Worm (Caenorhabditis elegans) whole organism, L4 larva: ENCODE data around the gene C33D9.6.

Experiments
- D1046.2 ChIP-seq: fragments of 200-800 bp; sonication (Bioruptor generic); IDR thresholded peaks from 2 replicates; pipeline ENCODE4 v1.3.6; 2022; ENCODE audit warnings: missing genetic modification characterization, missing compliant biosample characterization
- F44E2.7 ChIP-seq: fragments of 200-800 bp; sonication (Bioruptor generic); IDR thresholded peaks from 2 replicates; pipeline ENCODE4 v2.1.2; 2022; ENCODE audit warnings: missing genetic modification characterization, missing compliant biosample characterization
- T20F7.1 ChIP-seq: fragments of 200-800 bp; sonication (Bioruptor generic); optimal IDR thresholded peaks from 2 replicates; lab custom pipeline; 2018; ENCODE audit warnings: mild to moderate bottlenecking, missing genetic modification characterization, missing compliant biosample characterization
- Y48G9A.11 ChIP-seq: fragments of 200-800 bp; sonication (Bioruptor generic); IDR thresholded peaks from 2 replicates; pipeline ENCODE4 v1.3.6; 2022; ENCODE audit warnings: missing genetic modification reagents, missing genetic modification characterization, missing compliant biosample characterization
- ZK337.2 ChIP-seq: fragments of 200-800 bp; sonication (Bioruptor generic); IDR thresholded peaks from 2 replicates; pipeline ENCODE4 v1.3.6; 2022; ENCODE audit warnings: missing genetic modification reagents, missing genetic modification characterization, missing compliant biosample characterization
- aha-1 ChIP-seq: fragments of 150-350 bp; peaks from one replicate; lab custom pipeline; 2014; ENCODE audit warnings: missing biosample characterization, missing genetic modification characterization
- ama-1 ChIP-seq: fragments of 150-350 bp; optimal IDR thresholded peaks from 2 replicates; lab custom pipeline; 2014; ENCODE audit warnings: inconsistent platforms, mixed read lengths
- ceh-82 ChIP-seq: sonication (generic microtip); optimal IDR thresholded peaks from 2 replicates; lab custom pipeline; 2017; ENCODE audit warnings: missing biosample characterization, missing genetic modification characterization
- ces-1 ChIP-seq: fragments of 150-350 bp; sonication (generic microtip); optimal IDR thresholded peaks from 4 replicates; lab custom pipeline; 2014; ENCODE audit warnings: missing biosample characterization, missing genetic modification reagents, missing genetic modification characterization
- daf-16 ChIP-seq, 3 experiments: sonication (generic microtip); optimal IDR thresholded peaks; 2 replicates each; lab custom pipeline; 2016 to 2017; ENCODE audit warnings: missing genetic modification characterization in 3 of 3, missing genetic modification reagents in 3 of 3, mild to moderate bottlenecking in 2 of 3, missing compliant biosample characterization in 2 of 3, missing biosample characterization in 1 of 3, moderate library complexity in 1 of 3
- dmd-6 ChIP-seq: fragments of 200-800 bp; sonication (Bioruptor generic); IDR thresholded peaks from 2 replicates; pipeline ENCODE4 v1.3.6; 2022; ENCODE audit warnings: missing genetic modification reagents, missing genetic modification characterization, missing compliant biosample characterization
- dmd-9 ChIP-seq: fragments of 200-800 bp; sonication (Bioruptor generic); IDR thresholded peaks from 2 replicates; pipeline ENCODE4 v1.3.6; 2022; ENCODE audit warnings: missing genetic modification reagents, missing genetic modification characterization, missing compliant biosample characterization
- dve-1 ChIP-seq: sonication (generic microtip); optimal IDR thresholded peaks from 2 replicates; lab custom pipeline; 2017; ENCODE audit warnings: antibody characterized with exemption, mild to moderate bottlenecking, missing genetic modification characterization, missing compliant biosample characterization; ENCODE audit not compliant: insufficient read depth
- fkh-10 ChIP-seq: fragments of 150-350 bp; optimal IDR thresholded peaks from 2 replicates; lab custom pipeline; 2014; ENCODE audit warnings: missing biosample characterization, missing genetic modification reagents, missing genetic modification characterization
- fos-1 ChIP-seq: fragments of 150-350 bp; optimal IDR thresholded peaks from 2 replicates; lab custom pipeline; 2014; ENCODE audit warnings: missing biosample characterization, missing genetic modification characterization
- hlh-11 ChIP-seq: fragments of 200-800 bp; sonication (Bioruptor generic); optimal IDR thresholded peaks from 2 replicates; lab custom pipeline; 2018; ENCODE audit warnings: mild to moderate bottlenecking, missing genetic modification characterization, missing compliant biosample characterization
- hmg-1.1 ChIP-seq: fragments of 200-800 bp; sonication (Bioruptor generic); IDR thresholded peaks from 2 replicates; pipeline ENCODE4 v1.3.6; 2022; ENCODE audit warnings: missing genetic modification reagents, missing genetic modification characterization, missing compliant biosample characterization
- jun-1 ChIP-seq: fragments of 150-350 bp; optimal IDR thresholded peaks from 2 replicates; lab custom pipeline; 2014; ENCODE audit warnings: missing biosample characterization, missing genetic modification reagents, missing genetic modification characterization
- lin-1 ChIP-seq: fragments of 200-800 bp; sonication (Bioruptor generic); IDR thresholded peaks from 2 replicates; pipeline ENCODE4 v1.3.6; 2022; ENCODE audit warnings: missing genetic modification reagents, missing genetic modification characterization, missing compliant biosample characterization
- lin-38 ChIP-seq: fragments of 200-800 bp; sonication (Bioruptor generic); IDR thresholded peaks from 2 replicates; pipeline ENCODE4 v1.3.6; 2022; ENCODE audit warnings: missing genetic modification reagents, missing genetic modification characterization, missing compliant biosample characterization
- lin-39 ChIP-seq: fragments of 150-350 bp; optimal IDR thresholded peaks from 2 replicates; lab custom pipeline; 2014; ENCODE audit warnings: missing biosample characterization, missing genetic modification reagents, missing genetic modification characterization
- lsy-2 ChIP-seq, 2 experiments: fragments of 150-350 bp in 1 of 2; sonication (generic microtip) in 1 of 2; optimal IDR thresholded peaks; 2 replicates each; lab custom pipeline; 2014 to 2017; ENCODE audit warnings: missing biosample characterization in 2 of 2, missing genetic modification characterization in 2 of 2
- mdl-1 ChIP-seq, 2 experiments: fragments of 150-350 bp in 1 of 2; sonication (generic microtip) in 1 of 2; optimal IDR thresholded peaks; 2 replicates each; lab custom pipeline; 2014 to 2017; ENCODE audit warnings: missing biosample characterization in 2 of 2, missing genetic modification characterization in 2 of 2
- mes-2 ChIP-seq: sonication (generic microtip); optimal IDR thresholded peaks from 2 replicates; lab custom pipeline; 2016; ENCODE audit warnings: missing genotype, mild to moderate bottlenecking, missing genetic modification characterization, missing compliant biosample characterization; ENCODE audit not compliant: poor library complexity, severe bottlenecking
- nhr-11 ChIP-seq: fragments of 150-350 bp; optimal IDR thresholded peaks from 2 replicates; lab custom pipeline; 2014; ENCODE audit warnings: missing biosample characterization, missing genetic modification characterization
- nhr-111 ChIP-seq: fragments of 200-800 bp; sonication (Bioruptor generic); optimal IDR thresholded peaks from 2 replicates; lab custom pipeline; 2018; ENCODE audit warnings: mild to moderate bottlenecking, missing genetic modification characterization, missing compliant biosample characterization
- nhr-28 ChIP-seq: fragments of 150-350 bp; optimal IDR thresholded peaks from 2 replicates; lab custom pipeline; 2014; ENCODE audit warnings: missing biosample characterization, missing genetic modification characterization
- nhr-41 ChIP-seq: fragments of 200-800 bp; sonication (Bioruptor generic); IDR thresholded peaks from 2 replicates; pipeline ENCODE4 v1.3.6; 2022; ENCODE audit warnings: missing genetic modification reagents, missing genetic modification characterization, missing compliant biosample characterization
- nhr-77 ChIP-seq: fragments of 150-350 bp; optimal IDR thresholded peaks from 2 replicates; lab custom pipeline; 2014; ENCODE audit warnings: missing biosample characterization, missing genetic modification characterization
- pqm-1 ChIP-seq: sonication (generic microtip); optimal IDR thresholded peaks from 2 replicates; lab custom pipeline; 2017; ENCODE audit warnings: missing biosample characterization, missing genetic modification characterization
- rbr-2 ChIP-seq: sonication (generic microtip); optimal IDR thresholded peaks from 2 replicates; lab custom pipeline; 2016; ENCODE audit warnings: missing genotype, missing genetic modification characterization, missing compliant biosample characterization
- saeg-2 ChIP-seq: fragments of 200-800 bp; sonication (Bioruptor generic); IDR thresholded peaks from 2 replicates; pipeline ENCODE4 v1.3.6; 2022; ENCODE audit warnings: missing genetic modification reagents, missing genetic modification characterization, missing compliant biosample characterization
- sdz-12 ChIP-seq: fragments of 200-800 bp; sonication (Bioruptor generic); optimal IDR thresholded peaks from 2 replicates; lab custom pipeline; 2018; ENCODE audit warnings: mild to moderate bottlenecking, missing genetic modification characterization, missing compliant biosample characterization
- set-16 ChIP-seq: fragments of 200-800 bp; sonication (Bioruptor generic); IDR thresholded peaks from 2 replicates; pipeline ENCODE4 v1.3.6; 2022; ENCODE audit warnings: missing genetic modification reagents, missing genetic modification characterization, missing compliant biosample characterization
- tra-1 ChIP-seq: fragments of 200-800 bp; sonication (Bioruptor generic); IDR thresholded peaks from 2 replicates; pipeline ENCODE4 v1.3.6; 2022; ENCODE audit warnings: missing genetic modification reagents, missing genetic modification characterization, missing compliant biosample characterization
- unc-130 ChIP-seq: sonication (generic microtip); optimal IDR thresholded peaks from 2 replicates; lab custom pipeline; 2016; ENCODE audit warnings: missing genetic modification reagents, missing genetic modification characterization, missing compliant biosample characterization
- unc-39 ChIP-seq: sonication (generic microtip); optimal IDR thresholded peaks from 2 replicates; lab custom pipeline; 2017; ENCODE audit warnings: missing biosample characterization, missing genetic modification characterization
- unc-62 ChIP-seq, 3 experiments: fragments of 150-350 bp in 1 of 3; sonication (generic microtip); optimal IDR thresholded peaks in 2 of 3; peaks in 1 of 3; 1 replicate in 1 of 3; 2 replicates in 2 of 3; lab custom pipeline; 2014 to 2017; ENCODE audit warnings: missing biosample characterization in 3 of 3, missing genetic modification characterization in 3 of 3, missing genetic modification reagents in 3 of 3, missing genotype in 1 of 3
- vab-7 ChIP-seq: fragments of 200-800 bp; sonication (Bioruptor generic); IDR thresholded peaks from 2 replicates; pipeline ENCODE4 v1.3.6; 2022; ENCODE audit warnings: missing genetic modification reagents, missing genetic modification characterization, missing compliant biosample characterization
- zfp-2 ChIP-seq: sonication (generic microtip); optimal IDR thresholded peaks from 2 replicates; lab custom pipeline; 2016; ENCODE audit warnings: mild to moderate bottlenecking, missing genetic modification characterization, missing compliant biosample characterization
- ztf-11 ChIP-seq: fragments of 150-350 bp; optimal IDR thresholded peaks from 2 replicates; lab custom pipeline; 2014; ENCODE audit warnings: missing biosample characterization, missing genetic modification characterization
- ztf-7 ChIP-seq: fragments of 150-350 bp; optimal IDR thresholded peaks from 2 replicates; lab custom pipeline; 2014; ENCODE audit warnings: missing biosample characterization, missing genetic modification characterization

The C33D9.6 gene

DNA sequence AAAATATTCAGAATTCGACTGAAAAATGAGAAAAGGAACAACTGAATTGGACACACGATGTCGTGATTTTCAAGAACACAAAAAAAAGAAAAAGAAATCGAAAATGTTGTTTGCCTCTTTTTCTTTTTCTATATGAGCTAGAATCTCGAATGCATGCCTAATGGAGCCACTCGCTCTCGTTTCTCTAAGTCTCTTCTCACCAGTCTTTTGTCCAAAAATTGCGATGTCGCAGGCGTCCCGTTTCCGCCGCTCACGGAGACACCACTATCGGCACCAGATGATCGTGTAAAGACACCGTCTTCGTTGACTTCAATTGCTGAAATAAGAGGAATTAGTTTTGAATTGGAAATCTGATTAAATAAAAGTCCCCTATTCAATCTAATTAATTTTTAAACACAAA lies 19.3 kb downstream of the C33D9.6 start (continued):
- TF ChIP-seq fos-1 (tag; lab: Kevin White, UChicago) (no peak), daf-16 (GFP tag; optimal IDR thresholded peaks at IDR 0.05; lab: Kevin White, UChicago) (no peak), daf-16 (tag; optimal IDR thresholded peaks at IDR 0.05; lab: Kevin White, UChicago) (no peak), sdz-12 (GFP tag; lab: Kevin White, UChicago) (no peak), F44E2.7 (GFP tag; lab: Robert Waterston, UW) (no peak), hmg-1.1 (GFP tag; lab: Robert Waterston, UW) (0 out of 2 replicates have a peak, but pooled peaks have one; percentile 16), Y48G9A.11 (GFP tag; lab: Robert Waterston, UW) (no peak), nhr-41 (no peak), set-16 (GFP tag; lab: Robert Waterston, UW) (no peak), mes-2 (tag; lab: Kevin White, UChicago) (peak; percentile 49), unc-39 (no peak), zfp-2 (no peak), rbr-2 (peak; percentile 42), ceh-82 (tag; lab: Kevin White, UChicago) (no peak), hlh-11 (tag; lab: Kevin White, UChicago) (peak; percentile 31)
- TF ChIP-seq, all 104 proteins: peak for 9

DNA sequence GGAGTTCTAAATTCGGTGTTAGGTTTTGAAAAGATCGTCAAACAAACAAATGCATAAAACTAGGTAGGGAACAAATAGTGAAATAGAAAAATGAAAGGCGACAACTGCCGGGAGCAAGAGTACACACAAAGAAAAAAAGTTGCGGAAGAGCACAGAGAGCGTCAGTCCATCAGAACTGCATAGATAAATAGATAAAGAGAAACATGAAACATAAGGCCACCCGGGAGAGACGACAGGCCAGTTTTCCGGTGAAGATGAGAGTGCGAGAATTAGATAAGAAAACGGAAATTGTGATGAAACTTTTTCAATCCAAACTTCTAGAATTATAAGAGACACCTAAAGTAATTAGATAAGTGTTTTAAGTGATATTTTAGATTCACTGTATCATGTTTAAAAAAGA lies 20.2 kb downstream of the C33D9.6 start:
- TF ChIP-seq nhr-77 (tag; lab: Kevin White, UChicago): no peak
- TF ChIP-seq ama-1 (lab: Kevin White, UChicago): no peak
- peak; percentile 89 for TF ChIP-seq pqm-1
- TF ChIP-seq nhr-28 (tag; lab: Kevin White, UChicago): peak; percentile 61
- peak; percentile 71; the same call in 1 of the 2 replicates for TF ChIP-seq lin-1 (GFP tag; lab: Robert Waterston, UW)
- no peak for TF ChIP-seq nhr-111 (GFP tag; lab: Kevin White, UChicago)
- peak in 1 of 2 experiments; percentile 4 for TF ChIP-seq lsy-2 (tag; optimal IDR thresholded peaks at IDR 0.05; lab: Kevin White, UChicago)
- peak; percentile 59 for TF ChIP-seq dve-1 (tag; lab: Kevin White, UChicago)
- no peak for TF ChIP-seq F44E2.7 (GFP tag; lab: Robert Waterston, UW)
- no peak for TF ChIP-seq lin-38 (GFP tag; lab: Robert Waterston, UW)
- TF ChIP-seq daf-16 (GFP tag; optimal IDR thresholded peaks at IDR 0.05; lab: Kevin White, UChicago): no peak
- peak; percentile 72 for TF ChIP-seq daf-16 (tag; optimal IDR thresholded peaks at IDR 0.05; lab: Kevin White, UChicago)
- TF ChIP-seq unc-62 (GFP tag; optimal IDR thresholded peaks at IDR 0.05 in 1 of 2; lab: Kevin White, UChicago): peak in 1 of 2 experiments; percentile 74
- TF ChIP-seq unc-62 (tag; optimal IDR thresholded peaks at IDR 0.05; lab: Kevin White, UChicago): no peak
- TF ChIP-seq lin-39 (tag; lab: Kevin White, UChicago): no peak
- TF ChIP-seq ces-1: no peak
- peak in 1 of 2 experiments; percentile 14 for TF ChIP-seq mdl-1 (tag; optimal IDR thresholded peaks at IDR 0.05; lab: Kevin White, UChicago)
- TF ChIP-seq hlh-11 (tag; lab: Kevin White, UChicago): peak; percentile 73
- no peak for TF ChIP-seq ztf-11 (tag; lab: Kevin White, UChicago)
- TF ChIP-seq aha-1 (tag; lab: Kevin White, UChicago): peak; percentile 12
- TF ChIP-seq nhr-11 (tag; lab: Kevin White, UChicago): peak; percentile 7
- TF ChIP-seq set-16 (GFP tag; lab: Robert Waterston, UW): no peak
- TF ChIP-seq T20F7.1: no peak
- TF ChIP-seq tra-1 (GFP tag; lab: Robert Waterston, UW): 0 out of 2 replicates have a peak, but pooled peaks have one; percentile 44
- no peak for TF ChIP-seq dmd-9 (GFP tag; lab: Robert Waterston, UW)
- TF ChIP-seq jun-1 (tag; lab: Kevin White, UChicago): no peak
- no peak for TF ChIP-seq ztf-7 (tag; lab: Kevin White, UChicago)
- no peak for TF ChIP-seq D1046.2 (GFP tag; lab: Robert Waterston, UW)

DNA sequence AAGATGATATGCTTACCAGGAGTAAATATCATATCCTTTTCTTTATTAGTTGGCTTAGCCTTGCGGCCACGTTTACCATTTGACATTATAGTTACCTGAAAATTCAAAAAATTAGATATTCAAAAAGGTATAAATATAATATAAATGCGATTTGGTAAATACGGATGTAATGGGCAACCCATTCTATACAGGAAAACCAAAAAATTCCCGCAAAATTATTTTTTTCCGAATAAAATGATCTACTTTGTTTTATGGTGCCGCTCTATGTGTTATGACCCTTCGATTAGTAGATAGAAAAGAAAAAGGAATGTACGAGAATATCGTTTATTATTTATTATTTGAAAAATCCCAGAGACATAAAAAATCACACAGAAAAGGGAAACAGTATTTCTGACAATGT lies 23.2 kb downstream of the C33D9.6 start, which contains the start of gene elli-1:
TSS of gene elli-1 (minus strand) at position 101 of the 400 bp plus-strand sequence.
- TF ChIP-seq nhr-111 (GFP tag; lab: Kevin White, UChicago) (no peak), unc-130 (GFP tag; lab: Kevin White, UChicago) (no peak), T20F7.1 (no peak), dmd-6 (GFP tag; lab: Robert Waterston, UW) (no peak), fkh-10 (no peak), ZK337.2 (GFP tag; lab: Robert Waterston, UW) (no peak), fos-1 (tag; lab: Kevin White, UChicago) (no peak), saeg-2 (GFP tag; lab: Robert Waterston, UW) (no peak), vab-7 (GFP tag; lab: Robert Waterston, UW) (no peak)
- TF ChIP-seq, all 104 proteins: peak for 0
